Fruit fly (Drosophila melanogaster): ENCODE measurements around the gene CG14073.

DNA sequence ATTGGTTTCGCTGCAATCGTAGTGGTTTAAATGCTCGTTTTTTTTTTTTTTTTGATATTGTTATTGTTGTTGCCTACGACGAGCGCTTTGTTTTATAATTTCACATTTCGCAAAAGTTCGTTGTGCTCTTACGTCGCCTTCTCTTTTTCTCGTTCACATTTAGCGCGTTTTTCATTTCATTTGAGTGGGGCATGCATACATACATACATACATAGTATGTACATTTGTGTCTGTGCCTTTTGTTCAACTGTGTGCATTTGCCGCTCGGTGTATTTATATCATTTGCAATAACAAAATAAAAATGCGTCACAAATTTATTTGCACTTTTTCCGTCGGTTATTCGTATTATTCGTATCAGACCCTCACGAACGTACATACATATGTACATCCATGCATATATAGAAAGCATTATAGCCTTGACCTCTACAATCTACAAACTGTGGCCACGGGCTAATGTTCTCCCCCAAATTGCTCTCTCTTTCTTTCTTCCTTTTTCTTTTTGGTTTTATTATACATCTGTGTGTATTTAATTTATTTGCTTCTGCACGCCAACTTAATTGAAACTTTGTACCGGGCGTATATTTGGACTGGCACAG, 8.2 kb downstream of the CG14073 start:
- no peak for TF ChIP-seq psq (optimal IDR thresholded peaks at IDR 0.05)
- no peak for TF ChIP-seq EcR (GFP tag; optimal IDR thresholded peaks at IDR 0.05)
- no peak for TF ChIP-seq usp (GFP tag; optimal IDR thresholded peaks at IDR 0.05)
- no peak for TF ChIP-seq CG8478 (optimal IDR thresholded peaks at IDR 0.05)
- TF ChIP-seq Dll (optimal IDR thresholded peaks at IDR 0.05), result no peak

Data from whole organism.